Worm (Caenorhabditis elegans) whole organism, L2 larva: Measurements from ENCODE around the gene C53C11.5.

ENCODE experiments used
- C34F6.9 ChIP-seq: fragments of 150-350 bp; optimal IDR thresholded peaks from 2 replicates; lab custom pipeline; 2014; ENCODE audit warnings: missing biosample characterization, missing genetic modification characterization
- R02D3.7 ChIP-seq: fragments of 150-350 bp; optimal IDR thresholded peaks from 2 replicates; lab custom pipeline; 2014; ENCODE audit warnings: missing biosample characterization, missing genetic modification characterization
- Y55F3AM.14 ChIP-seq: fragments of 200-800 bp; sonication (Bioruptor generic); optimal IDR thresholded peaks from 2 replicates; lab custom pipeline; 2018; ENCODE audit warnings: mild to moderate bottlenecking, missing genetic modification characterization, missing compliant biosample characterization
- alr-1 ChIP-seq: fragments of 150-350 bp; optimal IDR thresholded peaks from 2 replicates; lab custom pipeline; 2014; ENCODE audit warnings: missing biosample characterization, missing genetic modification characterization
- aly-2 ChIP-seq: fragments of 150-350 bp; optimal IDR thresholded peaks from 2 replicates; lab custom pipeline; 2014; ENCODE audit warnings: missing biosample characterization, missing genetic modification characterization
- ama-1 ChIP-seq: fragments of 150-350 bp; optimal IDR thresholded peaks from 2 replicates; lab custom pipeline; 2018; ENCODE audit warnings: inconsistent platforms
- blmp-1 ChIP-seq: sonication (generic microtip); optimal IDR thresholded peaks from 2 replicates; lab custom pipeline; 2017; ENCODE audit warnings: missing genetic modification characterization, mild to moderate bottlenecking, missing compliant biosample characterization, antibody characterized with exemption, moderate library complexity; ENCODE audit not compliant: insufficient read depth
- ceh-82 ChIP-seq: fragments of 150-350 bp; optimal IDR thresholded peaks from 2 replicates; lab custom pipeline; 2014; ENCODE audit warnings: missing biosample characterization, missing genetic modification characterization
- crh-2 ChIP-seq: sonication (generic microtip); optimal IDR thresholded peaks from 2 replicates; lab custom pipeline; 2017; ENCODE audit warnings: missing biosample characterization, missing genetic modification characterization
- dmd-4 ChIP-seq: sonication (generic microtip); optimal IDR thresholded peaks from 2 replicates; lab custom pipeline; 2017; ENCODE audit warnings: missing biosample characterization, missing genetic modification characterization
- egl-27 ChIP-seq: sonication (generic microtip); optimal IDR thresholded peaks from 3 replicates; lab custom pipeline; 2017; ENCODE audit warnings: missing biosample characterization, missing genetic modification reagents, missing genetic modification characterization
- elt-3 ChIP-seq: sonication (generic microtip); optimal IDR thresholded peaks from 2 replicates; lab custom pipeline; 2017; ENCODE audit warnings: missing biosample characterization, missing genetic modification characterization
- fos-1 ChIP-seq: fragments of 150-350 bp; optimal IDR thresholded peaks from 2 replicates; lab custom pipeline; 2014; ENCODE audit warnings: missing biosample characterization, missing genetic modification characterization
- gmeb-1 ChIP-seq: fragments of 150-350 bp; optimal IDR thresholded peaks from 2 replicates; lab custom pipeline; 2014; ENCODE audit warnings: missing biosample characterization, missing genetic modification characterization
- lin-13 ChIP-seq: fragments of 150-350 bp; optimal IDR thresholded peaks from 2 replicates; lab custom pipeline; 2014; ENCODE audit warnings: missing biosample characterization, missing genetic modification reagents, missing genetic modification characterization
- lsy-2 ChIP-seq, 2 experiments: fragments of 150-350 bp in 1 of 2; sonication (generic microtip) in 1 of 2; optimal IDR thresholded peaks; 2 replicates each; lab custom pipeline; 2014 to 2017; ENCODE audit warnings: missing biosample characterization in 2 of 2, missing genetic modification characterization in 2 of 2
- mab-5 ChIP-seq: fragments of 150-350 bp; optimal IDR thresholded peaks from 2 replicates; lab custom pipeline; 2014; ENCODE audit warnings: missing biosample characterization, missing genetic modification characterization
- mdl-1 ChIP-seq, 2 experiments: fragments of 150-350 bp in 1 of 2; sonication (generic microtip) in 1 of 2; optimal IDR thresholded peaks; 2 replicates each; lab custom pipeline; 2017; ENCODE audit warnings: missing biosample characterization in 2 of 2, missing genetic modification characterization in 2 of 2
- nhr-10 ChIP-seq: sonication (generic microtip); optimal IDR thresholded peaks from 2 replicates; lab custom pipeline; 2017; ENCODE audit warnings: missing biosample characterization, missing genetic modification characterization
- nhr-12 ChIP-seq: fragments of 150-350 bp; optimal IDR thresholded peaks from 2 replicates; lab custom pipeline; 2014; ENCODE audit warnings: missing biosample characterization, missing genetic modification characterization
- nhr-129 ChIP-seq: fragments of 150-350 bp; optimal IDR thresholded peaks from 2 replicates; lab custom pipeline; 2014; ENCODE audit warnings: missing biosample characterization, missing genetic modification characterization
- nhr-237 ChIP-seq: fragments of 150-350 bp; optimal IDR thresholded peaks from 2 replicates; lab custom pipeline; 2014; ENCODE audit warnings: missing biosample characterization, missing genetic modification characterization
- nhr-25 ChIP-seq: fragments of 150-350 bp; sonication (generic microtip); optimal IDR thresholded peaks from 3 replicates; lab custom pipeline; 2014; ENCODE audit warnings: missing biosample characterization, missing genetic modification characterization
- nhr-77 ChIP-seq: fragments of 150-350 bp; optimal IDR thresholded peaks from 2 replicates; lab custom pipeline; 2014; ENCODE audit warnings: missing biosample characterization, missing genetic modification characterization
- peb-1 ChIP-seq: fragments of 150-350 bp; optimal IDR thresholded peaks from 2 replicates; lab custom pipeline; 2014; ENCODE audit warnings: missing biosample characterization, missing genetic modification characterization
- sem-4 ChIP-seq: fragments of 150-350 bp; optimal IDR thresholded peaks from 2 replicates; lab custom pipeline; 2014; ENCODE audit warnings: missing biosample characterization, missing genetic modification reagents, missing genetic modification characterization
- sma-3 ChIP-seq: sonication (generic microtip); optimal IDR thresholded peaks from 2 replicates; lab custom pipeline; 2016; ENCODE audit warnings: missing genetic modification reagents, missing genetic modification characterization, missing compliant biosample characterization
- sma-9 ChIP-seq, 2 experiments: fragments of 150-350 bp in 1 of 2; sonication (generic microtip) in 1 of 2; optimal IDR thresholded peaks; 2 replicates each; lab custom pipeline; 2014 to 2016; ENCODE audit warnings: missing genetic modification characterization in 2 of 2, mild to moderate bottlenecking in 1 of 2, missing biosample characterization in 1 of 2, missing compliant biosample characterization in 1 of 2, missing genetic modification reagents in 1 of 2, moderate library complexity in 1 of 2
- snpc-4 ChIP-seq: fragments of 150-350 bp; optimal IDR thresholded peaks from 2 replicates; lab custom pipeline; 2014; ENCODE audit warnings: missing biosample characterization, missing genetic modification characterization
- unc-39 ChIP-seq: fragments of 150-350 bp; optimal IDR thresholded peaks from 2 replicates; lab custom pipeline; 2014; ENCODE audit warnings: missing biosample characterization, missing genetic modification characterization
- unc-55 ChIP-seq: fragments of 150-350 bp; sonication (generic microtip); optimal IDR thresholded peaks from 3 replicates; lab custom pipeline; 2014; ENCODE audit warnings: missing biosample characterization, missing genetic modification reagents, missing genetic modification characterization
- unc-62 ChIP-seq: fragments of 150-350 bp; optimal IDR thresholded peaks from 2 replicates; lab custom pipeline; 2014; ENCODE audit warnings: missing biosample characterization, missing genetic modification reagents, missing genetic modification characterization
- ztf-1 ChIP-seq: fragments of 200-800 bp; sonication (Bioruptor generic); conservative IDR thresholded peaks from 2 replicates; pipeline ENCODE4 v1.3.6; 2022; ENCODE audit warnings: missing genetic modification characterization, missing compliant biosample characterization
- ztf-11 ChIP-seq: sonication (generic microtip); optimal IDR thresholded peaks from 2 replicates; lab custom pipeline; 2017; ENCODE audit warnings: missing biosample characterization, missing genetic modification characterization
- ztf-4 ChIP-seq: fragments of 150-350 bp; optimal IDR thresholded peaks from 2 replicates; lab custom pipeline; 2014; ENCODE audit warnings: missing biosample characterization, missing genetic modification characterization

The C53C11.5 gene

DNA sequence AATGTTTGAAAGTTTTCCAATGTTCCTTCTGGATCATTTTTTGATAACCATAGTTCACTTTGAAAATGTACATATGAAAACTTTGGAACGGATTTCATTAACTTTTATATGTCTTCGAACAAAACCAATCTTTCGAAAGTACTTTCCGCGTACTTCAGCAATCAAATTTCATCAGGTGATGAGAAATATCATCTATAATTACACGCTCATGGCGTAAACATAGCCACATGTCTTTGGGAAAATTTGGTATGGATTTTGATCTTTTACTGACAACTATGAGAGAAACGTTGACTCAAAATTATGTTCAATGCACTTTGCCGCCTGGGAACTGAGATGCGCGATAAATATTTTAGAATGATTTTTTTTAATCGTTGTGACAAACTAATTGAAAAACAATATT lies 5.1 kb downstream of the C53C11.5 start:
- TF ChIP-seq gmeb-1 = no peak
- no peak for TF ChIP-seq fos-1
- peak; percentile 56 for TF ChIP-seq nhr-129
- no peak for TF ChIP-seq unc-39
- no peak for TF ChIP-seq dmd-4 (tag; lab: Kevin White, UChicago)
- TF ChIP-seq ztf-11 (tag; lab: Kevin White, UChicago) = no peak

DNA sequence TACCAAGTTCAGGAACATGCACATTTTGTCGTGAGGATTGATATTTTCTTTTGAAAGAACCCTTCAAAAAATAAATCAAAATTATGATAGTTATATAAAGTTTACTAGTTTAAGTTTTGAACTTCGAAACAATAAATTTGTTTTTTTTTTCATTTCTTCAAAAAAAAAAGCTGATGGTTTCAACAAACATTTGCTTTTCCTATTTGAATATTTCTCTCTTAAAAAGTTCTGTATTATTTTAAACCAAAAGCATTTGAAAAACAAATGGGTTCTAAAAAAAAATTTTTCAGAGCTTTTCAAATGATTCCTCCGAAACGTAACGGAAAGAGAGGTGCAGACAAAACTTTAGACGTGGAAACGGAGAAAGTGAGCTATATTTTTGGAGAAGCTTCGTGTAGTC lies 6.6 kb downstream of the C53C11.5 start, which contains the start of gene C53C11.1:
TSS of gene C53C11.1 (plus strand) at position 301 of the 400 bp plus-strand sequence.
- no peak for TF ChIP-seq peb-1 (tag; lab: Kevin White, UChicago)
- TF ChIP-seq ztf-4 = no peak
- no peak for TF ChIP-seq ama-1 (lab: Kevin White, UChicago)
- no peak for TF ChIP-seq nhr-237 (tag; lab: Kevin White, UChicago)
- no peak for TF ChIP-seq crh-2 (tag; lab: Kevin White, UChicago)
- TF ChIP-seq nhr-10 (tag; lab: Kevin White, UChicago) = no peak
- TF ChIP-seq nhr-12 (tag; lab: Kevin White, UChicago) = no peak
- TF ChIP-seq ceh-82 (tag; lab: Kevin White, UChicago) = no peak
- no peak for TF ChIP-seq sma-3
- no peak for TF ChIP-seq mdl-1 (tag; optimal IDR thresholded peaks at IDR 0.05; lab: Kevin White, UChicago)
- TF ChIP-seq ztf-1 (GFP tag; lab: Robert Waterston, UW) = no peak
- TF ChIP-seq R02D3.7 (tag; lab: Kevin White, UChicago) = no peak
- no peak for TF ChIP-seq unc-55
- no peak for TF ChIP-seq lin-13 (GFP tag; lab: Kevin White, UChicago)
- TF ChIP-seq egl-27 (tag; lab: Kevin White, UChicago) = no peak
- TF ChIP-seq, all 48 proteins: peak for 0

DNA sequence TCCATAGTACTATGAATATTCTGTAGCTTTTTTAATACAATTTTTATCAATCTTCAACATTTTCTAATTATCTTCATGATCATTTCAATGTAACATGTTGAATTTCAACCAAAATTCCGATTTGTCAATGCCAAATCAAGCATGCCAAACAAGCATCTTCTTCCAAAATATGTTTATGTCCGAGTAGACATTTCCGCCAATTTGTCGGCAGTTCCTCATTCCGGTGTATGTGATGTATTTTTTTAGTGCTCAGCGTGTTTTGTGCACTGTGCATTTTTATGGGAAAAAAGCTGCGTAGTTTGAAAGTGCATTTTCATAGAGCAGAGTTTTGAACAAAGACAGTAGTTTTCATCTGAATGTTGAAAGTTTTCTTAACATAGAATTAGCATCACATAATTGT lies 15.6 kb downstream of the C53C11.5 start:
- no peak for TF ChIP-seq nhr-25 (tag; lab: Kevin White, UChicago)
- no peak for TF ChIP-seq elt-3

ce11 chrX:17352098-17352497 lies 18.2 kb downstream of the C53C11.5 start:
- TF ChIP-seq ztf-1 (GFP tag; lab: Robert Waterston, UW) (no peak), aly-2 (no peak), sma-9 (GFP tag; optimal IDR thresholded peaks at IDR 0.05; lab: Kevin White, UChicago) (peak; percentile 33), sma-9 (tag; optimal IDR thresholded peaks at IDR 0.05; lab: Kevin White, UChicago) (no peak), mab-5 (tag; lab: Kevin White, UChicago) (no peak), nhr-12 (tag; lab: Kevin White, UChicago) (no peak), C34F6.9 (tag; lab: Kevin White, UChicago) (peak; percentile 3), lsy-2 (tag; optimal IDR thresholded peaks at IDR 0.05; lab: Kevin White, UChicago) (no peak)
- TF ChIP-seq, all 48 proteins: peak for 2

ce11 chrX:17355462-17355861 lies 21.6 kb downstream of the C53C11.5 start:
- TF ChIP-seq nhr-77 = no peak
- TF ChIP-seq unc-62 (GFP tag; lab: Kevin White, UChicago) = no peak
- TF ChIP-seq R02D3.7 (tag; lab: Kevin White, UChicago) = no peak
- TF ChIP-seq aly-2 = no peak
- TF ChIP-seq ztf-4 = no peak
- TF ChIP-seq alr-1 (tag; lab: Kevin White, UChicago) = no peak
- TF ChIP-seq sem-4 = no peak
- no peak for TF ChIP-seq snpc-4 (tag; lab: Kevin White, UChicago)
- TF ChIP-seq mdl-1 (tag; optimal IDR thresholded peaks at IDR 0.05; lab: Kevin White, UChicago) = no peak
- no peak for TF ChIP-seq blmp-1 (tag; lab: Kevin White, UChicago)
- TF ChIP-seq ceh-82 (tag; lab: Kevin White, UChicago) = no peak

ce11 chrX:17356748-17357147 lies 22.9 kb downstream of the C53C11.5 start:
- TF ChIP-seq dmd-4 (tag; lab: Kevin White, UChicago) (no peak), blmp-1 (tag; lab: Kevin White, UChicago) (no peak), Y55F3AM.14 (GFP tag; lab: Kevin White, UChicago) (no peak), ztf-11 (tag; lab: Kevin White, UChicago) (no peak), nhr-10 (tag; lab: Kevin White, UChicago) (no peak)
